Worm (Caenorhabditis elegans) whole organism, young adult: ENCODE measurements around the gene egrh-1.

ENCODE experiments used
- athp-1 ChIP-seq: sonication (generic microtip); optimal IDR thresholded peaks from 2 replicates; lab custom pipeline; 2017; ENCODE audit warnings: mild to moderate bottlenecking, missing genetic modification characterization, missing compliant biosample characterization
- attf-5 ChIP-seq: fragments of 200-800 bp; sonication (Bioruptor generic); optimal IDR thresholded peaks from 2 replicates; lab custom pipeline; 2018; ENCODE audit warnings: mild to moderate bottlenecking, missing genetic modification characterization, missing compliant biosample characterization
- pha-4 ChIP-seq: fragments of 150-350 bp; sonication (generic microtip); optimal IDR thresholded peaks from 2 replicates; lab custom pipeline; 2014; ENCODE audit warnings: missing biosample characterization, missing genetic modification reagents, missing genetic modification characterization
- sea-2 ChIP-seq: fragments of 200-800 bp; sonication (Bioruptor generic); IDR thresholded peaks from 2 replicates; pipeline ENCODE4 v1.3.6; 2022; ENCODE audit warnings: missing genetic modification characterization, missing compliant biosample characterization

DNA sequence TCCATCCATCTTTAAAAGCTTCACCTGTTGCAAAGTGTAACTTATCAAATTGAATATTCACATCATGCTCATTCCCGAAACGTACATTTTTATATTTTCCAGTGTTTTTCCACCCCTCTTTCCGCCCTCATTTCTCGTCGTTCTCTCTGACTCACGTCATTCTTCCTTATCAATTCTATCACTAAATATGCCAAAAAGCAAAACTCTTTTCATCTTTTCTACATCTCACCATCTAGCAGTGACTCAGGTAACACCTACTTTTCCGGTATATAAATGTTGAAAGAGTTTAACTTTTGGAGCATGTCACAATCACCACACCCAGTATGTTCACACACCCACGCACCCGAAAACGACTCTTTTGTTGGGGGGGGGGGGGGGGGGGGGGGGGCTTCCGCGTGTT lies 1.3 kb upstream of the egrh-1 start:
- no peak for TF ChIP-seq sea-2 (GFP tag; lab: Robert Waterston, UW)
- no peak for TF ChIP-seq attf-5
- TF ChIP-seq pha-4: no peak
- TF ChIP-seq athp-1 (tag; lab: Kevin White, UChicago): no peak
